Fruit fly (Drosophila melanogaster): ENCODE results near the gene CG42579.
A peak's percentile ranks its signal among the peaks of the same experiment; 100 is the strongest.

CG42579 gene

DNA sequence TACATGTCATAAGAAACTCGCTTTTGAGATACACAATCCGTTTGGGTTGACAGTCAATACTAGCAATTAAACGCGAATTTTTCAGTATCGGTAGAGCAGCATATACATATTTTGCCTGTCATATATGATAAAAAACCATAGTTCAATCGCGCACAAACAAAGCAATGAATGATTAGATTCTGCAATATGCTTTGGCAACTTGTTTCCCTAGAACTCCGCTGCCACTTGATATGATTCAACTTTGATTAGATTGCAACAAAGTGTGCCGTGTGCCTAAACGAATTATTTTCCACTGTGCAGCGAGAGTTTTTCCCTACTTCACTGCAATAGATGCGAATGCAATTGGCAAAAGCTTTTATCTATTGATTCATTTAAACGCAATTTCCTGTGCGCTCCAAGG, 25.8 kb upstream of the CG42579 start:
- no peak for TF ChIP-seq noc (tag; optimal IDR thresholded peaks at IDR 0.05)

DNA sequence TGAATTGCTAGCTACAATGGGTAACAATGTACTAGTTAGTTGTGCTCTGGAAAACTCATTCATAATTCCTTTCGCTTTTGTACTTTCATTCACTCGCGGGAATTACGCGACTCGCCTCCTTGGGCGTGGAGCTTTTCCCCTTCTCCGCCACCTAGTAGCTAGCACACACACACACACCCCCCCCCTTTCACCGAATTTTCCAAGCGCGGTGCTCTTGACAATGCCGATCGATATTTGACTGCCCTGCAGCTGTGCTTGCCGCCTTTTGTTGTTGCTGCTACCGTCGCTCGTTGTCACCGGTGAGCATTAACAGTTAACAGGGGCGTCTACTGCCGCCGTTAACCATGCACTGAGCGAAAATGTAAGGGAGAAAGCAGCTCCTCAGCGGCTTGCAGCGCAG, 25.2 kb upstream of the CG42579 start:
- TF ChIP-seq noc (tag; optimal IDR thresholded peaks at IDR 0.05): no peak

DNA sequence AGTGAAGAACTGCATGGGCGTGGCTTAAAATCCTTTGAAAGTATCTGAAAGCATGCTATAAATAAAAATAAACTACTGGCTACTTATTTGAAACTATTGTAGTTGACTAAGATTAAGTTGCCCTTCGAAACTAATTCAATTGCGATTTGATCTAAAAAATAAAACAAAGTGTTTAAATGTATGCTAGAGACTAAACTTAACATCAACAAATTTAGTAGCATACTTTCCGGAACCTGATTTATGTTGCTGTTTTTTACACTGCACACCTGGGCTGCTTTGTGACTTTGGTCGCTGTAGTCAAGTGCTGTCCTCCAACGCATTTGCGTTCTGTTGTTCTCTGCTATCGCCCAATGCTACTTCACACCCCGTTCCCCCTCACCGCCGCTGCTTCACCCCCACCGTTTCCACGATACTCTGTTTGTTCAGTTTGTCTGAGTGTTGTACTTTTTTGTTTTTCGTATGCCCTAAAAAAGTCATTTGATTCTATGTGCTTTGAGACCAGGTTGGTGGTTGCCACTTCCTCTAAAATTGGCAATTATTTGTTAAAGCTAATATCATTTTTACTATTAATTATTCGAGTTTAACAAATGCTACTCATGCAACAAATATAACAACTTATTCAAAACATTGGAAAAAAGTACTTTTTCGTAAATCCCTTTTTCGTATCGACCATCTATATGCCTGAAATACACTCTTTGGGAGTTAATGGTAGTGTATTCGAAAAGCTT, 24.5 kb upstream of the CG42579 start:
- TF ChIP-seq noc (tag; optimal IDR thresholded peaks at IDR 0.05): peak; percentile 69

DNA sequence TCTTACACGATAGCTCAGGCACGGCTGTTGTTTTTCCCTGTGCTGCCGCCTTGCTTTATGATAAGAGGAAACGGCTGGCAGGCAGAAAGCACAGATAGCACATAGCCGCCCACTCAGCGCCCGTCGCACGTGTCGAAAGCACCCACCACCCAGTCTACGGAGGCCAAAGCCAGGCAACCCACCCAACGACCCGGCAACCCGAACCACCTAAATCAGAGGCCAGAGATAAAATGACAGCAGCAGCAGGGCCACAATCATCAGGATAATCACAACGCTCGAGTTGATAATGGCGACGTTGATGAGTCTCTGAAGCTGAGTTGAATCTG, 24.0 kb upstream of the CG42579 start:
- no peak for TF ChIP-seq noc (tag; optimal IDR thresholded peaks at IDR 0.05)

DNA sequence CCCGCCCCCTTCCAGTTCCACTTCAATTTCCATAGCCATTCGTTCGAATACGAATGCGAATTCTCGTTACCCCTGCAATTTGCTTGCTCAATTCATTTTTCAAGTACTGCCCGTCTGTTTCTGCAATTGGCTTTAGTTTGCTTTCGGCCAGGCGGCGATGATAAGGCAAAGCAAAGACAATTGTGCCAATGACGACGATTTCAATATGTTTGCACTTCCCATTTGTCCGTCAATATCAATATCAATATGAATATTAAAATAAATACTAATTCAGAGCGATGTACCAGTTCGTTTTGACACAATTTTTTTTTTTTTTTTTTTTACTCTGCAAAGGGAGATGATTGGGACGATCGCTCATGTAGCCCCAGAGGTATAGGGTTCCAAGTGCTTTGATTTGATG, 21.5 kb upstream of the CG42579 start:
- no peak for TF ChIP-seq noc (tag; optimal IDR thresholded peaks at IDR 0.05)

DNA sequence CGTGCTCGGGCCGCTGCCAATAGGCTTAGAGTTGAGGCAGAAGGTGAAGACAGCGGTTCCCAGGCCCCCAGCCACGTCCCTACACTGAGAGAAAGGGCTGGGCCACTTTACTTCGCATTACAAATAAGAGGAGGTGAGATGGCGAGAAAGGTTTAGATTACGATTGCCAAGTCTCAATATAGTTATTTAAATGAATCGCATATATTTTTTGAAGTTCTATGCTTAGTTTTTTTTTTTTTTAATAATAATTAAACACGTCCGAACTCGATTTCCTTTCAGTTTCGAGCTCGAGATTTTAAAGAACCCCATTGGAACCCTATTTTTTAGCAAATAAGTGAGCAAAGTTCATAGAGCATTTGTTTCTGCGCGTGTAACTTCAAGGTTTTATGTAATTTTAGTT, 19.6 kb upstream of the CG42579 start:
- no peak for TF ChIP-seq noc (tag; optimal IDR thresholded peaks at IDR 0.05)

DNA sequence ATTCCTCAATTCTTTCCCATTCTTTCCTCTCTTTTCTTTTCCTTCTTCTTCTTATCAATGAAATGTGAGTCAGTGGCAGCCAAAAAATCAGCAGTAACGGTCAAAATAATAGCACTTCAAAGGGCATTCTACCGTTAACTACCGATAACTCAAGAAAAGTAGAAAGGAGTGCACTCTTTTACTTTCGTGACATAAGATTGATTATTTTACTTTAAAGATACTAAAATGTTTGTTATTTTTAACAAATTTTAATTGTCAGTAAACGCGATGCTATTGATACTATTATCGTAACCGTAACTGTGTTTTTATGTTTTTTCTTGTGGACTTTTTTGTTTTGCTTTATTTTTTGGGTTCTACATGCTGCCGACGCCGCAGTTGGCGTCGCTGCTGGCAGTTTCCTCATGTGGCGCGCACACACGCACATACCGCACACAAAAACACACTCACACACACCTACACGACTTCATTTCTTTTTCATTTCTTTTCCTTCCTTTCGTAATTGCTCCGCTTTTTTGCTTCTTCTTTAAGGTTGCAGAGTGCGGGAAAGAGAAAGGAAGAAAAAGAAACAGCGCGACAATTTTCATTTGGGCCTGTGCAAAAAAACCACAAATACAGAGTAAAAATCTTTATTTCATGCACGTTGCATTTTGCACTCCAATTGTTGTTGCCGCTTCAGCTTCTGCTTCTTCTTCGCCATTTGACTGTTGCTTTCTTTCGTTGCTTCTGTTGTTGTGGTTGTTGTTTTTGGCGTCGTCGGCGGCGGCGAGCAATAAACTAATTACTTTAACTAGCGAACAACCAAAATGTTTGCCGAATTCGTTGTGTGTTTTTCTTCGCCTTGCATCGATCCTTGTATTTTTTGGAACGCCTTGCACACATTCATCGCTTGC, 17.7 kb upstream of the CG42579 start:
- peak; percentile 10 for TF ChIP-seq noc (tag; optimal IDR thresholded peaks at IDR 0.05)

DNA sequence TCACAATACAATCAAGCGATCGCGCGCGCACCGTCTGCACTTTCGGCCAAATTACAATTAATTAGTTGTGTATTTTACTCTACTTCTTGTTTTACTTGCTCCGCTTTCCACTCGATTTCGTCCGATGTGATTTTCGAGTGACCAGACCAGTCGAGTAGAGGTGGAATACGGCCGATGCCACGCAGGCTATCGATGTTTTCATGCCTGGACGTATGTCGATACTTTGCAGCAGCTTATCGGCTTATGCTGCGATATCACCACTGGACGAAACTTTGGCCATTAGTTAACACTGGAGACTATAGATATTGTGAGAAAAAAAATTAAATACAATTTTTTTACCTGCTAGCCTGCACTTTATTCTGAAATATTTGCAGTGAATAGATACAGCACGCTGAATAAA, 16.9 kb upstream of the CG42579 start, which contains the start of gene RhoGAP19D:
Gene RhoGAP19D, minus strand, starts transcription at position 155 of the 400 bp plus-strand sequence.
- TF ChIP-seq noc (tag; optimal IDR thresholded peaks at IDR 0.05): peak; percentile 5

DNA sequence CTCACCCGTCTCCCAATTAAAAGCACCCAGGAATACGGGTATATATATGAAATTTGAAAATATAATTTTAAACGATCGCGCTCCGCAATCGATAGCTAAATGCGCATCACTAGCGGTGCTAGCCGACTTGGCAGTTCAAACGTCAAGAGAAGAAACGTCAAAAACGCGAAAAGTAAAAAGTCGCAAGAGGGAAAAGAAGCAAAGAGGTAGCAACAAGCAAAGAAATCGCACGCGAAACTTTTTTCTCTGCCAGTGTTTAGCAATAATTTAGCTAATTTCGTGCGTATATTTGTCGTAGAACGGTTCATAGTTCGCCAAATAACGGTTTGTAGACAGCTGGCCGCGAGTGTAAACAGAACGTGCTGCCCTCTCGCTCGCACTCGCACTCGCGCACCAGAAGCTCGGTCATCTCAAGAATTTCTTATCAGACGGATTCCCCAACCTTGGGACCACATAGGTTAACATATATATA, 16.0 kb upstream of the CG42579 start, which contains the start of gene CG1812:
Gene CG1812, plus strand, starts transcription at position 163 of the 472 bp plus-strand sequence.
- TF ChIP-seq noc (tag; optimal IDR thresholded peaks at IDR 0.05): peak; percentile 50

DNA sequence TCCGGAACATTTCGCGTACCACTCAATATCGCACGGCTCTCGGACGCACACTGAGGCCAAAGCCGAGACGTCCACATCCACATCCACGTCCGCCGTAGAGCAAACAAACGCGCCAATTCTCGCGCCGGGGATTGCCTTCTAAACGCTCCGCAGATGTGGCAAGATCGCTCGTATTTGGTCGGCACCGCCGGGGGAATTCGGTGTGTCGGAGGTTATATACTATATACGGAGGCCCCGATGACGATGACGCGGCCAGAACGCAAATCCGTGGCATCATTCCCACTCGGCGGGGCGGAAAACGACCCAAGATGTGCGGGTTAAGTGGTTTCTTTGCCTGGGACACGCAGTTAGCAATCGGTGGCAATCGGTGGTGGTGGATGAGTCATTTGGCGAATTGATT, 9.2 kb upstream of the CG42579 start:
- no peak for TF ChIP-seq noc (tag; optimal IDR thresholded peaks at IDR 0.05)

DNA sequence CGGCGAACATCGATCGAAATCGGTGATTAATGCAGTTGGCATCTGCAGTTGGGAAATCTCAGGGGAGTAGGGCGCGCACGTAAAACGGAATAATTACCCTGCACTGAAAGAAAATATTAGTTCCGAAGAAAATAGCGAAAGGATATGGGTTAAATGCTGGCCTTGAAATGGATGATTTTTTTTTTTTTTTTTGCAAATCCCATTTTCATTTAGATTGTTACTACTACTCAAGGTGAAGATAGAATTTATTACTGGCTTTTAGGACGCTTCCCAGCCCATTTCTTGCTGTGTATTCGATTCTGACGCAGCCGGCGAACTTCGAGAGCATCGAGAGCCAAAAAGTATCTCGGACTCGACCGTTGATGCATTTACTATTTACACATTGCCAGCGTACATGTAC, 8.4 kb upstream of the CG42579 start:
- no peak for TF ChIP-seq noc (tag; optimal IDR thresholded peaks at IDR 0.05)

DNA sequence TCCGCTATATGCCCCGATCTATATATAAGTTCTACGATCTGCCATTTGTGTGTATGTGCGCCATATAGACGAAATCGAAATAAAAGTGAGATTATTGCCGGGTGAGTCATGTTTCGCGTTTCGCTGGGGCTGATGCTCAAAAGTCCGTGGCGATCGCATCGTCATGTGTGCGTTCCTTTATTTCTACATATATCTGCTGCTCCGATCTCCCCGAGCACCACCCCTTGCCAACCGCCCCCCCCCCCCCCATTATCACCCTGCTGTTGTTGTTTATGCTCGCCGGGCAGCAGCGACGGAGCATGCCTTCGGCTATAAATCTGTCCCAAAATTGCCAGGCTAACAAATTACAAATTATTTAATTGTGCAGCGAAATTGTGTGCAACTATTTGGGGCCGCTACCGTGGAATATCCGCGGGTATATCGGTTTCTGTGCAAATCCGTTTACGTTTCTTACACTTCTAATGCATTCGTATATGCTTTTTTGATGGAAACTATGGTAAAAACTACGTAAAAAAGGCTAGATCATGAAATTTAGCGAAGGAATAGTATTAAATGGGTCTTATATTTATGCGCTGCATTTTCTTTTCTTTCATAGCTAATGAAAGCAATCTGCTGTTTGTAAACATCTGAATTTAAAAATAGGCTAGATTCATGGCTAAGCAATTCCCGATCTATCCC, 7.6 kb upstream of the CG42579 start:
- TF ChIP-seq noc (tag; optimal IDR thresholded peaks at IDR 0.05): no peak

DNA sequence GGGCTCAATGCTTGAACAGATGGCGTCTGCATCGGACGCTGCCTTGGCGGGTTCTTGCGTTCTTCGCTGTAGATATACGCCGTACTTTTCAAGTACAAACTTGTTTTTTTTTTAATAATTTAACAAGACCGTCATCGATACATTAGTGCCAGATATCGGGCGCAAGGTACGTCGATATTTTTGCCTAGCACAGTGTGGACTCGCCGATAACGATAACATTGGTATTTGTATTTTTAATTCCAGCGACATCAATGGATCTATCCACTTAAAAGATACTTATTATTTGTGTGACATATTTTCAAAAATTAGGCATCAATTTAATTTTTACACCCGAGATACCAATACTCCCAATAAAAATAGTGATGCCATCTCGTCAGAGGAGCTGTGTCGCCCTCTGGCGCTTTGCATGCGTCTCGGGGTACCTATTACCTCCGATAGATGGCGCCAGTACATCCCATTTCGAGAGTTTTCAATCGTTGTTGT, 2.6 kb upstream of the CG42579 start, which contains the start of gene Tak1:
Gene Tak1, minus strand, starts transcription at position 175 of the 483 bp plus-strand sequence.
- TF ChIP-seq noc (tag; optimal IDR thresholded peaks at IDR 0.05): no peak

DNA sequence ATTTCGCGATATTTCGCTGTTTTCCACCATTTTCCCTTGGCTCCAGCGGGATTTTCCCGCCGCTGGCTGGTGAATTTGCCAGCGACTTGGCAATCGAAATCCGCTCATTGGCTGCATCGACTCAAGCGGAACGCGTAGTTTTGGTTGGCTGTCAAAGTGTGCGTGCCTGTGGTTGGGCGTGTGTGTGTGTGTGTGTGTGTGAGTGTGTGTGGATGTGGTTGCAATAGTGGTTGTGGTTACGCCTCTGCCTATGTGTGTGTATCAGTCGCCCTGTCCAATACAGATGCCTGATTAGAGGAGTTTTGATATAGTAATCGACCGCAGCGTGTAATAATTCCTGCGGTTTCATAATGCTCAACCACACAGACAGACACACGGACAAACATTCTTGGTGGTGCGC, 8.7 kb downstream of the CG42579 start:
- no peak for TF ChIP-seq noc (tag; optimal IDR thresholded peaks at IDR 0.05)

DNA sequence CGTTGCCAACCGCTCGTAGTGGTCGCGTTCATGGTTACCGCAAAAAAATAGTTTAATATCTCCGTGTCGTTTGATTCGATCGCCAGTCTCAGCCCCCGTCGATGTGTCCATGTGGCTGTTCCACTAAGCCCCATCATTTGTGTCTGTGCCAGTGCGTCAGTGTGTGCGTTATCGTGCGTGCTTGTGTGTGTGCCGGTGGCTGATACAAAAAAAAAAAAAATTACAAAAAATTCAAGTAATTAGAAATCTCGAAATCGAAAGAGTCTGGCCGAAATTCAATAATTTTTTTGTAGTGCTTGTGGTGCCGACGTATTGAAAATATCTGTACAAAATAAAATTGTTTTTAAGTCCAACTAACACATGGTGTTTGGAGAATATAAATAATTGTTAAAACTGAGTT, 10.8 kb downstream of the CG42579 start, which contains the start of gene RunxB:
Gene RunxB, plus strand, starts transcription at position 301 of the 400 bp plus-strand sequence.
- no peak for TF ChIP-seq noc (tag; optimal IDR thresholded peaks at IDR 0.05)

DNA sequence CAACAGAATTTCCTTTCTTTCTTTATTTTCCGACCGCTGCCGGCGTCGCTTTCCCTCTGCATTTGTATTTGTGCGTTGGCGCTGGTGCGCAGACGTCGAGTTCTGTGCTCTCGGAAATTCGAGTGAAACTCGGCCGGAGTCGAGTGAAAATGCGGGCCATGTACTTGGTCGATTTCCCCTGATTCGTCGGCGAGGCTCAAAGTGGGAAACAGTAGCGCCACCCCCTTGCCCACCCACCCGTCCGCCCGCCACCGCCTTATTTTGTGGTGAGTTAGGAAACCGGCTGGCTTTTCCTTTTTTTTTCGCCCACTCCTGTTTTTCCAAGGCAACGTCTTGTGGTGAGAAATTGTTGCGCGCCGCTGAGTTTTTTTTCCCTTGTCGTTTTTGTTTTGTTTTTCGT, 32.2 kb downstream of the CG42579 start:
- TF ChIP-seq noc (tag; optimal IDR thresholded peaks at IDR 0.05): no peak

Measured in whole organism, larva.